Fruit fly (Drosophila melanogaster): ENCODE results near the gene Ubx.

dm6 chr3R:16611240-16611639 is 123.0 kb downstream of the Ubx start:
- TF ChIP-seq Myc (optimal IDR thresholded peaks at IDR 0.05) = no peak
- no peak for TF ChIP-seq insv (optimal IDR thresholded peaks at IDR 0.05)
- TF ChIP-seq Sin3A (optimal IDR thresholded peaks at IDR 0.05) = no peak
- TF ChIP-seq h (optimal IDR thresholded peaks at IDR 0.05) = no peak
- no peak for TF ChIP-seq psq (optimal IDR thresholded peaks at IDR 0.05)
- TF ChIP-seq ttk (optimal IDR thresholded peaks at IDR 0.05) = no peak

All from Kc167 (cell line).